Worm (Caenorhabditis elegans) whole organism, L4 larva: ENCODE results near the gene folt-1.

Experiments
- arid-1 ChIP-seq: fragments of 200-800 bp; sonication (Bioruptor generic); conservative IDR thresholded peaks from 2 replicates; pipeline ENCODE4 v1.3.6; 2022; ENCODE audit warnings: missing genetic modification reagents, missing genetic modification characterization, missing compliant biosample characterization
- ceh-20 ChIP-seq: fragments of 200-800 bp; sonication (Bioruptor generic); IDR thresholded peaks from 2 replicates; pipeline ENCODE4 v1.3.6; 2022; ENCODE audit warnings: missing genetic modification reagents, missing genetic modification characterization, missing compliant biosample characterization
- lin-15B ChIP-seq: fragments of 150-350 bp; sonication (generic microtip); optimal IDR thresholded peaks from 3 replicates; lab custom pipeline; 2014; ENCODE audit warnings: missing biosample characterization, missing genetic modification characterization
- mep-1 ChIP-seq: fragments of 150-350 bp; sonication (generic microtip); optimal IDR thresholded peaks from 3 replicates; lab custom pipeline; 2014; ENCODE audit warnings: missing biosample characterization, missing genetic modification characterization
- nhr-28 ChIP-seq: fragments of 150-350 bp; optimal IDR thresholded peaks from 2 replicates; lab custom pipeline; 2014; ENCODE audit warnings: missing biosample characterization, missing genetic modification characterization
- nhr-42 ChIP-seq: fragments of 200-800 bp; sonication (Bioruptor generic); IDR thresholded peaks from 2 replicates; pipeline ENCODE4 v1.3.6; 2022; ENCODE audit warnings: missing genetic modification characterization, missing compliant biosample characterization
- tag-97 ChIP-seq: fragments of 200-800 bp; sonication (Bioruptor generic); IDR thresholded peaks from 2 replicates; pipeline ENCODE4 v1.3.6; 2022; ENCODE audit warnings: missing genetic modification characterization, missing compliant biosample characterization
- zag-1 ChIP-seq: fragments of 150-350 bp; optimal IDR thresholded peaks from 2 replicates; lab custom pipeline; 2014; ENCODE audit warnings: missing biosample characterization, missing genetic modification characterization
- ztf-11 ChIP-seq: fragments of 150-350 bp; optimal IDR thresholded peaks from 2 replicates; lab custom pipeline; 2014; ENCODE audit warnings: missing biosample characterization, missing genetic modification characterization

ce11 chrV:11131801-11132200 is 9.5 kb upstream of the folt-1 start:
- no peak for TF ChIP-seq arid-1 (GFP tag; lab: Robert Waterston, UW)
- TF ChIP-seq nhr-42: no peak
- no peak for TF ChIP-seq lin-15B (tag; lab: Kevin White, UChicago)
- no peak for TF ChIP-seq nhr-28 (tag; lab: Kevin White, UChicago)
- no peak for TF ChIP-seq ztf-11 (tag; lab: Kevin White, UChicago)
- no peak for TF ChIP-seq zag-1
- no peak for TF ChIP-seq mep-1 (tag; lab: Kevin White, UChicago)
- no peak for TF ChIP-seq ceh-20
- TF ChIP-seq tag-97 (GFP tag; lab: Robert Waterston, UW): no peak
